Worm (Caenorhabditis elegans) whole organism, L4 larva: ENCODE measurements around the gene nhr-184.

Experiments
- T26A8.4 ChIP-seq: fragments of 200-800 bp; sonication (Bioruptor generic); IDR thresholded peaks from 2 replicates; pipeline ENCODE4 v1.3.6; 2022; ENCODE audit warnings: missing genetic modification characterization, missing compliant biosample characterization
- ZK337.2 ChIP-seq: fragments of 200-800 bp; sonication (Bioruptor generic); IDR thresholded peaks from 2 replicates; pipeline ENCODE4 v1.3.6; 2022; ENCODE audit warnings: missing genetic modification reagents, missing genetic modification characterization, missing compliant biosample characterization
- aly-2 ChIP-seq: sonication (generic microtip); optimal IDR thresholded peaks from 2 replicates; lab custom pipeline; 2018; ENCODE audit warnings: missing biosample characterization, missing genetic modification characterization
- arid-1 ChIP-seq: fragments of 200-800 bp; sonication (Bioruptor generic); conservative IDR thresholded peaks from 2 replicates; pipeline ENCODE4 v1.3.6; 2022; ENCODE audit warnings: missing genetic modification reagents, missing genetic modification characterization, missing compliant biosample characterization
- ceh-28 ChIP-seq: fragments of 150-350 bp; optimal IDR thresholded peaks from 2 replicates; lab custom pipeline; 2014; ENCODE audit warnings: missing biosample characterization, missing genetic modification reagents, missing genetic modification characterization
- fos-1 ChIP-seq: fragments of 150-350 bp; optimal IDR thresholded peaks from 2 replicates; lab custom pipeline; 2014; ENCODE audit warnings: missing biosample characterization, missing genetic modification characterization
- gei-8 ChIP-seq: fragments of 200-800 bp; sonication (Bioruptor generic); optimal IDR thresholded peaks from 2 replicates; lab custom pipeline; 2018; ENCODE audit warnings: mild to moderate bottlenecking, missing genetic modification characterization, missing compliant biosample characterization
- hlh-11 ChIP-seq: fragments of 200-800 bp; sonication (Bioruptor generic); optimal IDR thresholded peaks from 2 replicates; lab custom pipeline; 2018; ENCODE audit warnings: mild to moderate bottlenecking, missing genetic modification characterization, missing compliant biosample characterization
- lin-13 ChIP-seq: fragments of 150-350 bp; optimal IDR thresholded peaks from 2 replicates; lab custom pipeline; 2014; ENCODE audit warnings: missing biosample characterization, missing genetic modification reagents, missing genetic modification characterization
- mes-2 ChIP-seq: sonication (generic microtip); optimal IDR thresholded peaks from 2 replicates; lab custom pipeline; 2016; ENCODE audit warnings: missing genotype, mild to moderate bottlenecking, missing genetic modification characterization, missing compliant biosample characterization; ENCODE audit not compliant: poor library complexity, severe bottlenecking
- nhr-42 ChIP-seq: fragments of 200-800 bp; sonication (Bioruptor generic); IDR thresholded peaks from 2 replicates; pipeline ENCODE4 v1.3.6; 2022; ENCODE audit warnings: missing genetic modification characterization, missing compliant biosample characterization
- nhr-76 ChIP-seq: fragments of 150-350 bp; optimal IDR thresholded peaks from 2 replicates; lab custom pipeline; 2014; ENCODE audit warnings: missing biosample characterization, missing genetic modification characterization
- pqm-1 ChIP-seq: sonication (generic microtip); optimal IDR thresholded peaks from 2 replicates; lab custom pipeline; 2017; ENCODE audit warnings: missing biosample characterization, missing genetic modification characterization
- zip-11 ChIP-seq: fragments of 200-800 bp; sonication (Bioruptor generic); IDR thresholded peaks from 2 replicates; pipeline ENCODE4 v1.3.6; 2022; ENCODE audit warnings: missing genetic modification characterization, missing compliant biosample characterization

The nhr-184 gene

DNA sequence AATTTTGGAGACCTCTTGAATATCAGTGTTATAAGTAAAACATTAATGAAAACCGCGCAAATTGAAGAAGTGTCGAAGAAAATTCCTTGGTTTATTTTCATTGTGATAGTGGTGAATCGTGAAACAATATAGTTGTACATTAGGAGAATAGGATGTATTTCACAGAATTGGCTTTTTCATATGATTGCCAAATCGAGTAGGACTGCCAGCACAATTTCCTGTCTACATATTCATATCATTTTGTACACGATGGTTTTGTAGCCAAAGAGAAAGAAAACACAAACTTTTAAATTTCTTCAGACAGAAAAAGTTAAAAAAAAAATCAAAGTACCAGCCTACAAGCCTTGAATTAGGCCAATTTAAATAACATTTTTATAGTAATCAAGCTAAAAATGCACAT, 50.5 kb downstream of the nhr-184 start, which contains the start of gene str-255:
Gene str-255 (minus strand): TSS at position 101 of the 400 bp plus-strand sequence.
- TF ChIP-seq T26A8.4 (GFP tag; lab: Robert Waterston, UW) (no peak), pqm-1 (tag; lab: Kevin White, UChicago) (no peak), nhr-42 (no peak), fos-1 (tag; lab: Kevin White, UChicago) (no peak), arid-1 (GFP tag; lab: Robert Waterston, UW) (no peak), aly-2 (tag; lab: Kevin White, UChicago) (no peak), ceh-28 (tag; lab: Kevin White, UChicago) (no peak), lin-13 (no peak), gei-8 (GFP tag; lab: Kevin White, UChicago) (no peak), ZK337.2 (GFP tag; lab: Robert Waterston, UW) (no peak), zip-11 (GFP tag; lab: Robert Waterston, UW) (no peak), nhr-76 (no peak), mes-2 (tag; lab: Kevin White, UChicago) (no peak), hlh-11 (tag; lab: Kevin White, UChicago) (no peak)
